Worm (Caenorhabditis elegans): Measurements from ENCODE around the gene T08B1.1.

DNA sequence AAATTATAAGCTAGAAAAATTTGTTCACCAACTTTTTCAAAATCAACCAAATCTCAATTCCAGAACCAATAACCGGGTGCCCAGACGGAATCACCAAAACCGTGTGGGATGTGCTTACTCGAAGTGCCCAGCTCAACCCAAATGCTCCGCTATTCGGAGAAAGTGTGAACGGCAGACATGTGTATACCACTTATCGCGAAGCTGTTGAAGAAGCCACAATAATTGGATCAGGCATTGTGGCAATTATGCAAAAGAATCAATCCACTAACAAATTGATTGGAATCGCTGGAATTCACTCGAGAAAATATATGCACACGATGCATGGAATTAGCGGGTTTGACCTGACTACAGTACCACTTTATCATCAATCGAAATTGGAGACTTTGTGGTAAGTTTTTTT lies 17.2 kb downstream of the T08B1.1 start:
- TF ChIP-seq him-1 (tag; optimal IDR thresholded peaks at IDR 0.05) = no peak
- no peak for TF ChIP-seq dao-5 (tag; optimal IDR thresholded peaks at IDR 0.05)

Measured in whole organism, L4/young adult.